Fruit fly (Drosophila melanogaster) whole organism, embryonic: ENCODE data around the gene Ptpmeg2.
A peak's percentile ranks its signal among the peaks of the same experiment; 100 is the strongest.

Source experiments
- ATbp ChIP-seq: fragments of 200-800 bp; sonication (Bioruptor generic); optimal IDR thresholded peaks from 2 replicates; lab custom pipeline; 2017; ENCODE audit warnings: missing biosample characterization, mild to moderate bottlenecking, missing genetic modification characterization, missing genetic modification reagents
- Blimp-1 ChIP-seq: fragments of 200-800 bp; sonication (Bioruptor generic); optimal IDR thresholded peaks from 3 replicates; lab custom pipeline; 2018; ENCODE audit warnings: missing biosample characterization, missing genetic modification characterization, mild to moderate bottlenecking, moderate library complexity, missing genetic modification reagents
- CG10274 ChIP-seq: fragments of 200-800 bp; sonication (Bioruptor generic); optimal IDR thresholded peaks from 3 replicates; lab custom pipeline; 2017; ENCODE audit warnings: missing biosample characterization, mild to moderate bottlenecking, missing genetic modification characterization
- CG10462 ChIP-seq: fragments of 200-800 bp; sonication (Bioruptor generic); optimal IDR thresholded peaks from 2 replicates; lab custom pipeline; 2016; ENCODE audit warnings: missing biosample characterization, missing genetic modification characterization
- CG11696 ChIP-seq: fragments of 200-800 bp; sonication (Bioruptor generic); IDR thresholded peaks from 2 replicates; pipeline ENCODE4 v1.3.6; 2022; ENCODE audit warnings: missing biosample characterization, missing genetic modification characterization
- CG12299 ChIP-seq: fragments of 200-800 bp; sonication (Bioruptor generic); optimal IDR thresholded peaks from 2 replicates; lab custom pipeline; 2018; ENCODE audit warnings: missing biosample characterization, mild to moderate bottlenecking, missing genetic modification characterization
- CG12942 ChIP-seq: fragments of 200-800 bp; sonication (Bioruptor generic); optimal IDR thresholded peaks from 3 replicates; lab custom pipeline; 2016; ENCODE audit warnings: missing biosample characterization, missing genetic modification characterization
- CG15696 ChIP-seq: fragments of 200-800 bp; sonication (Bioruptor generic); optimal IDR thresholded peaks from 2 replicates; lab custom pipeline; 2019; ENCODE audit warnings: missing biosample characterization, mild to moderate bottlenecking, missing genetic modification characterization, moderate library complexity
- CG16813 ChIP-seq: fragments of 200-800 bp; sonication (Bioruptor generic); IDR thresholded peaks from 3 replicates; pipeline ENCODE4 v1.3.6; 2022; ENCODE audit warnings: missing biosample characterization, missing genetic modification characterization; ENCODE audit not compliant: partially characterized antibody
- CG17385 ChIP-seq: fragments of 200-800 bp; sonication (Bioruptor generic); optimal IDR thresholded peaks from 3 replicates; lab custom pipeline; 2018; ENCODE audit warnings: missing biosample characterization, mild to moderate bottlenecking, missing genetic modification characterization
- CG18011 ChIP-seq: fragments of 200-800 bp; sonication (Bioruptor generic); optimal IDR thresholded peaks from 2 replicates; lab custom pipeline; 2017; ENCODE audit warnings: missing biosample characterization, missing genetic modification characterization, mild to moderate bottlenecking, moderate library complexity, missing genotype
- CG2875 ChIP-seq: fragments of 200-800 bp; sonication (Bioruptor generic); optimal IDR thresholded peaks from 2 replicates; lab custom pipeline; 2017; ENCODE audit warnings: missing biosample characterization, mild to moderate bottlenecking, missing genetic modification characterization, missing genetic modification reagents
- CG2889 ChIP-seq: fragments of 200-800 bp; sonication (Bioruptor generic); IDR thresholded peaks from 3 replicates; pipeline ENCODE4 v1.3.6; 2022; ENCODE audit warnings: missing biosample characterization, missing genetic modification characterization
- CG31224 ChIP-seq: fragments of 200-800 bp; sonication (Bioruptor generic); IDR thresholded peaks from 2 replicates; pipeline ENCODE4 v1.3.6; 2022; ENCODE audit warnings: missing biosample characterization, missing genetic modification characterization
- CG33213 ChIP-seq: fragments of 200-800 bp; sonication (Bioruptor generic); optimal IDR thresholded peaks from 3 replicates; lab custom pipeline; 2016; ENCODE audit warnings: missing biosample characterization, missing genetic modification characterization
- CG3726 ChIP-seq: fragments of 200-800 bp; sonication (Bioruptor generic); IDR thresholded peaks from 3 replicates; pipeline ENCODE4, ENCODE4 v1.3.6; 2022; ENCODE audit warnings: missing biosample characterization, missing genetic modification characterization
- CG6791 ChIP-seq: fragments of 200-800 bp; sonication (Bioruptor generic); IDR thresholded peaks from 3 replicates; pipeline ENCODE4 v1.3.6; 2022; ENCODE audit warnings: missing biosample characterization, missing genetic modification characterization; ENCODE audit not compliant: partially characterized antibody
- CG7357 ChIP-seq: fragments of 200-800 bp; sonication (Bioruptor generic); IDR thresholded peaks from 3 replicates; pipeline ENCODE4 v1.3.6; 2022; ENCODE audit warnings: missing biosample characterization, missing genetic modification characterization
- CG8359 ChIP-seq: fragments of 200-800 bp; sonication (Bioruptor generic); optimal IDR thresholded peaks from 2 replicates; lab custom pipeline; 2017; ENCODE audit warnings: missing biosample characterization, mild to moderate bottlenecking, missing genetic modification characterization, borderline replicate concordance
- CG9437 ChIP-seq: fragments of 200-800 bp; sonication (Bioruptor generic); optimal IDR thresholded peaks from 2 replicates; lab custom pipeline; 2018; ENCODE audit warnings: missing biosample characterization, mild to moderate bottlenecking, missing genetic modification characterization
- CG9727 ChIP-seq: fragments of 200-800 bp; sonication (Bioruptor generic); optimal IDR thresholded peaks from 3 replicates; lab custom pipeline; 2017; ENCODE audit warnings: missing biosample characterization, mild to moderate bottlenecking, missing genetic modification characterization
- Camta ChIP-seq: fragments of 200-800 bp; sonication (Bioruptor generic); optimal IDR thresholded peaks from 2 replicates; lab custom pipeline; 2016; ENCODE audit warnings: missing biosample characterization, missing genetic modification characterization
- CkIIα-i1 ChIP-seq: fragments of 200-800 bp; sonication (Bioruptor generic); IDR thresholded peaks from 2 replicates; pipeline ENCODE4 v1.3.6; 2022; ENCODE audit warnings: missing biosample characterization, missing genetic modification characterization
- D19B ChIP-seq: fragments of 200-800 bp; sonication (Bioruptor generic); optimal IDR thresholded peaks from 2 replicates; lab custom pipeline; 2017; ENCODE audit warnings: missing biosample characterization, mild to moderate bottlenecking, missing genetic modification characterization
- Doc3 ChIP-seq: fragments of 200-800 bp; sonication (Bioruptor generic); IDR thresholded peaks from 3 replicates; pipeline ENCODE4 v1.3.6; 2022; ENCODE audit warnings: missing biosample characterization, missing genetic modification characterization; ENCODE audit not compliant: partially characterized antibody
- Fer2 ChIP-seq: fragments of 200-800 bp; sonication (Bioruptor generic); optimal IDR thresholded peaks from 2 replicates; lab custom pipeline; 2018; ENCODE audit warnings: missing biosample characterization, mild to moderate bottlenecking, missing genetic modification characterization, moderate library complexity
- Gug ChIP-seq: fragments of 200-800 bp; sonication (Bioruptor generic); IDR thresholded peaks from 4 replicates; pipeline ENCODE4 v1.3.6; 2022; ENCODE audit warnings: missing biosample characterization, missing genetic modification characterization
- Mad ChIP-seq: fragments of 200-800 bp; sonication (Bioruptor generic); optimal IDR thresholded peaks from 2 replicates; lab custom pipeline; 2016; ENCODE audit warnings: missing biosample characterization, missing genetic modification characterization
- Meics ChIP-seq: fragments of 200-800 bp; sonication (Bioruptor generic); optimal IDR thresholded peaks from 2 replicates; lab custom pipeline; 2017; ENCODE audit warnings: missing biosample characterization, mild to moderate bottlenecking, missing genetic modification characterization
- Neu2 ChIP-seq: fragments of 200-800 bp; sonication (Bioruptor generic); optimal IDR thresholded peaks from 3 replicates; lab custom pipeline; 2016; ENCODE audit warnings: missing biosample characterization, missing genetic modification characterization, borderline replicate concordance
- Pdp1 ChIP-seq, 2 experiments: fragments of 200-800 bp; sonication (Bioruptor generic); optimal IDR thresholded peaks; 3 replicates each; lab custom pipeline; 2016; ENCODE audit warnings: missing biosample characterization in 2 of 2, missing genetic modification characterization in 2 of 2, mild to moderate bottlenecking in 1 of 2, moderate library complexity in 1 of 2
- Tbp ChIP-seq: fragments of >200 bp; optimal IDR thresholded peaks from 2 replicates; lab custom pipeline; 2018; ENCODE audit warnings: missing biosample characterization, missing genetic modification characterization
- bbx ChIP-seq: fragments of 200-800 bp; sonication (Bioruptor generic); IDR thresholded peaks from 2 replicates; pipeline ENCODE4 v1.3.6; 2022; ENCODE audit warnings: missing biosample characterization, missing genetic modification characterization; ENCODE audit not compliant: partially characterized antibody
- btn ChIP-seq: fragments of 200-800 bp; sonication (Bioruptor generic); optimal IDR thresholded peaks from 2 replicates; lab custom pipeline; 2016; ENCODE audit warnings: missing biosample characterization, missing genetic modification characterization
- cato ChIP-seq: fragments of 200-800 bp; sonication (Bioruptor generic); optimal IDR thresholded peaks from 2 replicates; lab custom pipeline; 2016; ENCODE audit warnings: missing biosample characterization, missing genetic modification characterization, borderline replicate concordance
- ci ChIP-seq: fragments of 200-800 bp; sonication (Bioruptor generic); IDR thresholded peaks from 3 replicates; pipeline ENCODE4 v1.3.6; 2022; ENCODE audit warnings: missing biosample characterization, missing genetic modification characterization
- cwo ChIP-seq: fragments of 200-800 bp; sonication (Bioruptor generic); optimal IDR thresholded peaks from 3 replicates; lab custom pipeline; 2017; ENCODE audit warnings: missing biosample characterization, missing genetic modification characterization, mild to moderate bottlenecking, moderate library complexity, missing genetic modification reagents
- fru ChIP-seq: fragments of >200 bp; optimal IDR thresholded peaks from 2 replicates; lab custom pipeline; 2017
- gem ChIP-seq: fragments of 200-800 bp; sonication (Bioruptor generic); optimal IDR thresholded peaks from 2 replicates; lab custom pipeline; 2019; ENCODE audit warnings: missing biosample characterization, mild to moderate bottlenecking, missing genetic modification characterization, moderate library complexity
- gsb ChIP-seq: fragments of 200-800 bp; sonication (Bioruptor generic); IDR thresholded peaks from 2 replicates; pipeline ENCODE4 v1.3.6; 2022; ENCODE audit warnings: missing biosample characterization, missing genetic modification characterization
- kay ChIP-seq: fragments of 200-800 bp; sonication (Bioruptor generic); optimal IDR thresholded peaks from 2 replicates; lab custom pipeline; 2016; ENCODE audit warnings: missing biosample characterization, missing genetic modification characterization
- ro ChIP-seq: fragments of 200-800 bp; sonication (Bioruptor generic); IDR thresholded peaks from 2 replicates; pipeline ENCODE4 v1.3.6; 2022; ENCODE audit warnings: missing biosample characterization, missing genetic modification characterization
- sc ChIP-seq, 3 experiments: fragments of >200 bp in 2 of 3; fragments of 200-800 bp in 1 of 3; sonication (Bioruptor generic) in 1 of 3; optimal IDR thresholded peaks; 2 replicates in 2 of 3; 3 replicates in 1 of 3; lab custom pipeline; 2017; ENCODE audit warnings: mild to moderate bottlenecking in 1 of 3, missing biosample characterization in 1 of 3, missing genetic modification characterization in 1 of 3, missing genetic modification reagents in 1 of 3
- so ChIP-seq: fragments of 200-800 bp; sonication (Bioruptor generic); IDR thresholded peaks from 3 replicates; pipeline ENCODE4 v1.3.6; 2022; ENCODE audit warnings: missing biosample characterization, missing genetic modification characterization
- stwl ChIP-seq: fragments of 200-800 bp; sonication (Bioruptor generic); optimal IDR thresholded peaks from 3 replicates; lab custom pipeline; 2018; ENCODE audit warnings: missing biosample characterization, mild to moderate bottlenecking, missing genetic modification characterization, moderate library complexity
- tgo ChIP-seq: fragments of 200-800 bp; sonication (Bioruptor generic); IDR thresholded peaks from 3 replicates; pipeline ENCODE4 v1.3.6; 2022; ENCODE audit warnings: missing biosample characterization, missing genetic modification characterization
- zen2 ChIP-seq: fragments of 200-800 bp; sonication (Bioruptor generic); IDR thresholded peaks from 3 replicates; pipeline ENCODE4 v1.3.6; 2022; ENCODE audit warnings: missing biosample characterization, missing genetic modification characterization; ENCODE audit not compliant: partially characterized antibody

The Ptpmeg2 gene

dm6 chrX:9594446-9594845 lies 64.5 kb downstream of the Ptpmeg2 start:
- TF ChIP-seq gem (tag; lab: Kevin White, UChicago) = peak; percentile 10
- peak; percentile 71 for TF ChIP-seq Meics (GFP tag; lab: Kevin White, UChicago)
- TF ChIP-seq Neu2 = no peak
- no peak for TF ChIP-seq Blimp-1 (GFP tag; lab: Kevin White, UChicago)
- peak in 1 of 2 experiments; percentile 22 for TF ChIP-seq Pdp1 (GFP tag; optimal IDR thresholded peaks at IDR 0.05; lab: Kevin White, UChicago)
- TF ChIP-seq cwo (GFP tag; lab: Kevin White, UChicago) = peak; percentile 58
- TF ChIP-seq CG11696 = no peak
- TF ChIP-seq kay = no peak
- TF ChIP-seq D19B (GFP tag; lab: Kevin White, UChicago) = no peak

dm6 chrX:9590592-9590991 lies 68.4 kb downstream of the Ptpmeg2 start:
- TF ChIP-seq Camta (GFP tag; lab: Kevin White, UChicago) = no peak
- 0 out of 3 replicates have a peak, but pooled peaks have one; percentile 4 for TF ChIP-seq tgo (GFP tag; lab: Robert Waterston, UW)

dm6 chrX:9589928-9590327 lies 69.0 kb downstream of the Ptpmeg2 start:
- TF ChIP-seq Fer2 (tag; lab: Kevin White, UChicago) (peak; percentile 30), stwl (tag; lab: Kevin White, UChicago) (no peak), CG9437 (GFP tag; lab: Kevin White, UChicago) (peak; percentile 67), D19B (GFP tag; lab: Kevin White, UChicago) (peak; percentile 39), fru (lab: Kevin White, UChicago) (no peak), sc (optimal IDR thresholded peaks at IDR 0.05; lab: Kevin White, UChicago) (no peak), sc (GFP tag; optimal IDR thresholded peaks at IDR 0.05; lab: Kevin White, UChicago) (no peak), Mad (GFP tag; lab: Kevin White, UChicago) (no peak), Doc3 (GFP tag; lab: Robert Waterston, UW) (no peak), btn (GFP tag; lab: Kevin White, UChicago) (no peak), CG18011 (GFP tag; lab: Kevin White, UChicago) (no peak), CG2889 (no peak), CG9727 (GFP tag; lab: Kevin White, UChicago) (peak; percentile 15), CG17385 (GFP tag; lab: Kevin White, UChicago) (peak; percentile 48), CG31224 (GFP tag; lab: Robert Waterston, UW) (no peak), CG15696 (no peak), CG3726 (no peak), CG10462 (GFP tag; lab: Kevin White, UChicago) (no peak), cato (no peak), CG12942 (GFP tag; lab: Kevin White, UChicago) (no peak), ATbp (GFP tag; lab: Kevin White, UChicago) (peak; percentile 40), so (GFP tag; lab: Robert Waterston, UW) (no peak), CG10274 (GFP tag; lab: Kevin White, UChicago) (peak; percentile 52), ci (GFP tag; lab: Robert Waterston, UW) (no peak), CG16813 (no peak), bbx (no peak), CG33213 (GFP tag; lab: Kevin White, UChicago) (no peak), CkIIα-i1 (GFP tag; lab: Robert Waterston, UW) (no peak), CG2875 (no peak), CG6791 (GFP tag; lab: Robert Waterston, UW) (no peak), CG7357 (GFP tag; lab: Robert Waterston, UW) (0 out of 3 replicates have a peak, but pooled peaks have one; percentile 21), ro (GFP tag; lab: Robert Waterston, UW) (no peak), gsb (GFP tag; lab: Robert Waterston, UW) (no peak), CG12299 (peak; percentile 28), zen2 (GFP tag; lab: Robert Waterston, UW) (no peak), Tbp (no peak), Gug (GFP tag; lab: Robert Waterston, UW) (no peak), kay (no peak), CG8359 (GFP tag; lab: Kevin White, UChicago) (no peak)
